Worm (Caenorhabditis elegans) whole organism, midembryonic: ENCODE data around the gene srw-1.

Source experiments
- T22C8.4 ChIP-seq: fragments of 200-800 bp; sonication (Bioruptor generic); IDR thresholded peaks from 2 replicates; pipeline ENCODE4 v1.3.6; 2022; ENCODE audit warnings: missing genetic modification characterization, missing compliant biosample characterization
- cog-1 ChIP-seq: sonication (generic microtip); optimal IDR thresholded peaks from 2 replicates; lab custom pipeline; 2016; ENCODE audit warnings: missing genetic modification characterization, missing compliant biosample characterization
- flt-1 ChIP-seq: fragments of 200-800 bp; sonication (Bioruptor generic); IDR thresholded peaks from 2 replicates; pipeline ENCODE4 v1.3.6; 2022; ENCODE audit warnings: missing genetic modification characterization, missing compliant biosample characterization
- klf-2 ChIP-seq: fragments of 200-800 bp; sonication (Bioruptor generic); conservative IDR thresholded peaks from 2 replicates; pipeline ENCODE4 v1.3.6; 2022; ENCODE audit warnings: missing genetic modification reagents, missing genetic modification characterization, missing compliant biosample characterization
- med-1 ChIP-seq: sonication (generic microtip); optimal IDR thresholded peaks from 2 replicates; lab custom pipeline; 2017; ENCODE audit warnings: missing genetic modification characterization, mild to moderate bottlenecking, missing compliant biosample characterization, antibody characterized with exemption, missing genetic modification reagents; ENCODE audit not compliant: insufficient read depth
- ref-1 ChIP-seq: fragments of 200-800 bp; sonication (Bioruptor generic); conservative IDR thresholded peaks from 2 replicates; pipeline ENCODE4 v1.3.6; 2022; ENCODE audit warnings: missing genetic modification reagents, missing genetic modification characterization, missing compliant biosample characterization
- tab-1 ChIP-seq: fragments of 200-800 bp; sonication (Bioruptor generic); IDR thresholded peaks from 2 replicates; pipeline ENCODE4 v1.3.6; 2022; ENCODE audit warnings: missing genetic modification characterization, missing compliant biosample characterization
- ztf-23 ChIP-seq: fragments of 200-800 bp; sonication (Bioruptor generic); IDR thresholded peaks from 2 replicates; pipeline ENCODE4 v1.3.6; 2022; ENCODE audit warnings: missing genetic modification reagents, missing genetic modification characterization, missing compliant biosample characterization
- ztf-29 ChIP-seq: fragments of 200-800 bp; sonication (Bioruptor generic); IDR thresholded peaks from 2 replicates; pipeline ENCODE4 v1.3.6; 2022; ENCODE audit warnings: missing genetic modification reagents, missing genetic modification characterization, missing compliant biosample characterization

Gene srw-1

ce11 chrV:15175459-15175858, 22.6 kb upstream of the srw-1 start, which contains the start of gene clec-47:
Gene clec-47 (plus strand): TSS chrV:15175759.
- no peak for TF ChIP-seq tab-1
- no peak for TF ChIP-seq ref-1 (GFP tag; lab: Robert Waterston, UW)
- no peak for TF ChIP-seq flt-1 (GFP tag; lab: Robert Waterston, UW)
- no peak for TF ChIP-seq ztf-23 (GFP tag; lab: Robert Waterston, UW)
- TF ChIP-seq ztf-29 (GFP tag; lab: Robert Waterston, UW) = no peak
- no peak for TF ChIP-seq klf-2 (GFP tag; lab: Robert Waterston, UW)

DNA sequence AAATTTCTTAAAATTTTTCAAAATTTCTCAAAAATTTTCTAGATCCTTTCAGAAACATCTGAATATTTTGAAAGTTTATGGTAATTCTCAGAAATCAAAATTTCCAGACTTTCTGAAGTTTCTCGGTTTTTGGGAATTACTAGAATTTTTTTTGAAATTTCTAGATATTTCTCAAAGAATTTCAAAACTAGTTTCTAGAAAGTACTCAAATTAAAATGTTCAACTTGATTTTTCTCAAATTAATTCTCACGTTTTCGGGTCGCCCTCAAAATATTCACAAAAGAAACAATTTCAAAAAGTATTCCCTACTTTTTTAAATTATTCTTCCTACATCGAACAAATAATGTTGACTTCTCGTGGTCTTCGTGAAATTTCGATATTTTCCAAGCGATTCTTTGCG, 18.3 kb upstream of the srw-1 start, which contains the start of gene T09F5.10:
Gene T09F5.10 (plus strand): TSS at position 301 of the 400 bp plus-strand sequence.
- TF ChIP-seq flt-1 (GFP tag; lab: Robert Waterston, UW) (no peak), cog-1 (tag; lab: Kevin White, UChicago) (no peak), T22C8.4 (no peak), ref-1 (GFP tag; lab: Robert Waterston, UW) (no peak), ztf-23 (GFP tag; lab: Robert Waterston, UW) (no peak), med-1 (GFP tag; lab: Kevin White, UChicago) (no peak), tab-1 (no peak), klf-2 (GFP tag; lab: Robert Waterston, UW) (no peak), ztf-29 (GFP tag; lab: Robert Waterston, UW) (no peak)

- TF ChIP-seq flt-1 (GFP tag; lab: Robert Waterston, UW) (no peak), cog-1 (tag; lab: Kevin White, UChicago) (no peak)
Measured at ce11 chrV:15181899-15182298, 16.2 kb upstream of the srw-1 start.

- TF ChIP-seq ref-1 (GFP tag; lab: Robert Waterston, UW) = no peak
Measured at ce11 chrV:15182407-15182806, 15.6 kb upstream of the srw-1 start, which contains the start of gene fbxa-84. Gene fbxa-84 (plus strand): TSS chrV:15182440.

DNA sequence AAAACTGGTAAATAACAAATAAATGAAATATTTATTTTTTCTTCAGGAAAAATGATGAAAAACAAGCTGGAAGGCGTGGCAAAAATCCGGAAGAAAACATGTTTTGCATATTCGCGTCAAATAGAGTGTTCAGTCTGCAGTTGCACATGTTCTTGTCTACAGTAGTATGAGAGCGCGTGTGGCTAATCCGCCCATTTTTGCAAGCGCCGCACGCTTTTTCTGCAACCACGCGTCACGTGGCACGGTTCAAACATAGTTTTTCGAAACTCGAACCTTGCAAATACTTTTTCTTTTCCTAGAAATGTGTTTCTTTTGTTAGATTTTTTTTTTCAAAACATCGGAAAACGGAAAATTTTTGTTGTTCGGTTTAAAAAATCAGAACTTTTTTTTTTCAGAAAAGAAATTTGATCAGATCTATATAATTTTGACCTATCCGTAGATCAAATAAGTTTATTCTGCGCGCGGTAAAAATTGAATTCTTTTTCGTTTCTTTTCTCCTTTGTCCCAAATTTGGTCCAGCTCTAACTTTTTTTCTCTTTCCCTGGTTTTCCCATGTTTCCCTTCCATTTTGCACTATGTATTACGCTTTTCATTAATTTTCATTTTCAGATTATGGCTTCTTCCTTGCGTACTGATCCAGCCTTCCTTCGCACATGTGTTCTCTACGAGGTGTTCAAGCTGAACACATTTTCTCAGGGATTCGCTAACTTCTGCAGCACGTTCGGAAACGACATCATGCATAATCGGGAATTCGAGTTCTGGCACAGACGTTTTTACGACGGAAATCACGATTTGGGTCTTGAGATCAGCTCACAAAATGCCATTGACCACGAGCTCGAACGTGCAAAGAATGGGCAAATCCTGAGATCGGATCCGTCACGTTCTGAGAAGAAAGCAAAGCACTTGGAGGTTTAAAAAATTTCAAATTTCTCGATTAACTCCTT, 13.7 kb upstream of the srw-1 start, which contains the start of gene Y75B12B.1:
Gene Y75B12B.1 (plus strand): TSS at position 603 of the 944 bp plus-strand sequence.
- TF ChIP-seq tab-1 (no peak), flt-1 (GFP tag; lab: Robert Waterston, UW) (no peak), med-1 (GFP tag; lab: Kevin White, UChicago) (no peak), klf-2 (GFP tag; lab: Robert Waterston, UW) (no peak)

DNA sequence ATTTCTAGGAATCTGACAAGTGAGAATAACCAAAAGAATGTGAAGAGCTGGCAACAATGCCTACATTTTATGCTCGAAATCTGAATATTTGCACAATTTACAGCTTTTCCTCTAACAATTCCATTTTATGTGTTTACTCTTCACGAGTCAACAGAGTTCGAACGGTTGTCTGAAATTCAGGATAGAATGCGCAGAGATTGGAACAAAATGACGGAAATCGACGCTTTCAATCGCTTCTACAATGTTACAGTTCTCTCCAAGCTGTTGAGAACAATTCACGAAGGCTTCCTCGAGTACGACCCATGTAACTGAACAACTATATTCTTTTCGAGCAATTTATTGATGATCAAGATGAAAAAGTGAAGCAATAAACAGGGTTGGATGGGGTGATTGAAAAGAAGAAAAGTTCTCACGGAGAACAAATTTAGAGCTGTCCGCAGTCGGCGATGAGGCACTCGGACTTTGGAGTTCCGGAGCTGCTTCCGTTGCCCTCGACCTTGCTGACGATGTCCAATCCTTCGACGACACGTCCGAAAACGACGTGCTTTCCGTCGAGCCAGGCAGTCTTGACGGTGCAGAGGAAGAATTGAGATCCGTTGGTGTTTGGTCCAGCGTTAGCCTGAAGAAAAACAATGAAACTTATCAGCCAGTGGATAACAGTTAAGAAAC, 11.7 kb upstream of the srw-1 start, which contains the start of gene Y75B12B.3:
Gene Y75B12B.3 (minus strand): TSS at position 21 of the 669 bp plus-strand sequence.
- TF ChIP-seq klf-2 (GFP tag; lab: Robert Waterston, UW) (no peak), ztf-23 (GFP tag; lab: Robert Waterston, UW) (no peak), tab-1 (no peak), med-1 (GFP tag; lab: Kevin White, UChicago) (no peak), ref-1 (GFP tag; lab: Robert Waterston, UW) (no peak), flt-1 (GFP tag; lab: Robert Waterston, UW) (no peak), ztf-29 (GFP tag; lab: Robert Waterston, UW) (no peak), cog-1 (tag; lab: Kevin White, UChicago) (no peak), T22C8.4 (no peak)

ce11 chrV:15187083-15188057, 10.7 kb upstream of the srw-1 start, which contains the start of the genes cyn-7 and bath-36:
Gene cyn-7 (minus strand): TSS chrV:15187378.
Gene bath-36 (plus strand): TSS chrV:15187888.
- peak; percentile 24; the same call in 1 of the 2 replicates for TF ChIP-seq flt-1 (GFP tag; lab: Robert Waterston, UW)
- no peak for TF ChIP-seq ztf-29 (GFP tag; lab: Robert Waterston, UW)
- no peak for TF ChIP-seq T22C8.4

DNA sequence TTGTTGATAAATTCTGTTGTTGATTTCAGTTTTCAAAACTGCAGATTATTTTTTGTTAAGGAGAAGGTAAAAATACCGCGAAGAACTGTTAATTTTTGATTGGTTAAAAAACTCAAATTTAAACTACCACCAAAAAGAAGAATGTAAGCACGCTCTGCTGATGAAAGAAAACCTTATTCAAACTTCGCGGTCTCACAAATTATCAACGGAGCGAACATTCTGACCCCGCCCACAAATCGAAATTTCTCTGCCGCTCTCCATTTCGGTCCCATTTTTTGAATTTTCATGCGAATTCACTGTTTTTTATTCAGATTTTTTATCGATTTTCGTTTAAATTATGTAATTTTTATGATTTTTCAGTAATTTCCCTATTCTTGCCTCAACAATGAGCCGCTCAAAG, 8.5 kb upstream of the srw-1 start, which contains the start of gene cyn-3:
Gene cyn-3 (plus strand): TSS at position 361 of the 400 bp plus-strand sequence.
- no peak for TF ChIP-seq ztf-29 (GFP tag; lab: Robert Waterston, UW)
- no peak for TF ChIP-seq cog-1 (tag; lab: Kevin White, UChicago)
- TF ChIP-seq klf-2 (GFP tag; lab: Robert Waterston, UW) = no peak
- TF ChIP-seq ref-1 (GFP tag; lab: Robert Waterston, UW) = no peak
- no peak for TF ChIP-seq med-1 (GFP tag; lab: Kevin White, UChicago)
- no peak for TF ChIP-seq flt-1 (GFP tag; lab: Robert Waterston, UW)
- TF ChIP-seq ztf-23 (GFP tag; lab: Robert Waterston, UW) = no peak
- no peak for TF ChIP-seq T22C8.4
- TF ChIP-seq tab-1 = no peak

ce11 chrV:15190903-15191302, 7.2 kb upstream of the srw-1 start, which contains the start of gene Y75B12B.11:
Gene Y75B12B.11 (plus strand): TSS chrV:15191296.
- peak; percentile 51 for TF ChIP-seq med-1 (GFP tag; lab: Kevin White, UChicago)
- TF ChIP-seq flt-1 (GFP tag; lab: Robert Waterston, UW) = peak; percentile 96
- TF ChIP-seq cog-1 (tag; lab: Kevin White, UChicago) = peak; percentile 76
- TF ChIP-seq klf-2 (GFP tag; lab: Robert Waterston, UW) = peak; percentile 80
- TF ChIP-seq ztf-29 (GFP tag; lab: Robert Waterston, UW) = peak; percentile 86
- TF ChIP-seq T22C8.4 = peak; percentile 89
- TF ChIP-seq ztf-23 (GFP tag; lab: Robert Waterston, UW) = peak; percentile 88
- peak; percentile 78 for TF ChIP-seq ref-1 (GFP tag; lab: Robert Waterston, UW)
- TF ChIP-seq tab-1 = peak; percentile 95
